Fruit fly (Drosophila melanogaster): ENCODE measurements around the gene Cdk8.

Cdk8 gene

dm6 chr3L:9853140-9853746, 14.8 kb upstream of the Cdk8 start:
- TF ChIP-seq ttk (optimal IDR thresholded peaks at IDR 0.05): no peak
- no peak for TF ChIP-seq Myc (optimal IDR thresholded peaks at IDR 0.05)
- no peak for TF ChIP-seq h (optimal IDR thresholded peaks at IDR 0.05)
- no peak for TF ChIP-seq insv (optimal IDR thresholded peaks at IDR 0.05)
- TF ChIP-seq Sin3A (optimal IDR thresholded peaks at IDR 0.05): no peak
- TF ChIP-seq psq (optimal IDR thresholded peaks at IDR 0.05): no peak

dm6 chr3L:9851000-9851671, 12.7 kb upstream of the Cdk8 start:
- TF ChIP-seq ttk (optimal IDR thresholded peaks at IDR 0.05) (no peak), Sin3A (optimal IDR thresholded peaks at IDR 0.05) (no peak), h (optimal IDR thresholded peaks at IDR 0.05) (no peak), psq (optimal IDR thresholded peaks at IDR 0.05) (no peak), insv (optimal IDR thresholded peaks at IDR 0.05) (no peak)

- TF ChIP-seq Myc (optimal IDR thresholded peaks at IDR 0.05) (no peak), ttk (optimal IDR thresholded peaks at IDR 0.05) (no peak), insv (optimal IDR thresholded peaks at IDR 0.05) (no peak), h (optimal IDR thresholded peaks at IDR 0.05) (no peak), Sin3A (optimal IDR thresholded peaks at IDR 0.05) (no peak), psq (optimal IDR thresholded peaks at IDR 0.05) (no peak)
Observed at dm6 chr3L:9850114-9850513, 11.6 kb upstream of the Cdk8 start.

dm6 chr3L:9848744-9849143, 10.3 kb upstream of the Cdk8 start:
- TF ChIP-seq psq (optimal IDR thresholded peaks at IDR 0.05): no peak
- no peak for TF ChIP-seq ttk (optimal IDR thresholded peaks at IDR 0.05)
- TF ChIP-seq h (optimal IDR thresholded peaks at IDR 0.05): no peak
- TF ChIP-seq Sin3A (optimal IDR thresholded peaks at IDR 0.05): no peak
- TF ChIP-seq Myc (optimal IDR thresholded peaks at IDR 0.05): no peak
- no peak for TF ChIP-seq insv (optimal IDR thresholded peaks at IDR 0.05)

dm6 chr3L:9847420-9847977, 9.0 kb upstream of the Cdk8 start:
- TF ChIP-seq ttk (optimal IDR thresholded peaks at IDR 0.05): no peak
- TF ChIP-seq psq (optimal IDR thresholded peaks at IDR 0.05): no peak
- TF ChIP-seq insv (optimal IDR thresholded peaks at IDR 0.05): no peak
- no peak for TF ChIP-seq Sin3A (optimal IDR thresholded peaks at IDR 0.05)
- no peak for TF ChIP-seq Myc (optimal IDR thresholded peaks at IDR 0.05)
- no peak for TF ChIP-seq h (optimal IDR thresholded peaks at IDR 0.05)

dm6 chr3L:9846577-9847342, 8.3 kb upstream of the Cdk8 start:
- TF ChIP-seq Sin3A (optimal IDR thresholded peaks at IDR 0.05): no peak
- TF ChIP-seq h (optimal IDR thresholded peaks at IDR 0.05): no peak
- TF ChIP-seq psq (optimal IDR thresholded peaks at IDR 0.05): no peak
- no peak for TF ChIP-seq Myc (optimal IDR thresholded peaks at IDR 0.05)
- TF ChIP-seq insv (optimal IDR thresholded peaks at IDR 0.05): no peak
- TF ChIP-seq ttk (optimal IDR thresholded peaks at IDR 0.05): no peak

dm6 chr3L:9845980-9846538, 7.6 kb upstream of the Cdk8 start:
- no peak for TF ChIP-seq insv (optimal IDR thresholded peaks at IDR 0.05)
- no peak for TF ChIP-seq Myc (optimal IDR thresholded peaks at IDR 0.05)

- TF ChIP-seq Myc (optimal IDR thresholded peaks at IDR 0.05) (no peak), insv (optimal IDR thresholded peaks at IDR 0.05) (no peak), Sin3A (optimal IDR thresholded peaks at IDR 0.05) (no peak), h (optimal IDR thresholded peaks at IDR 0.05) (no peak), psq (optimal IDR thresholded peaks at IDR 0.05) (no peak), ttk (optimal IDR thresholded peaks at IDR 0.05) (no peak)
Observed at dm6 chr3L:9842043-9842442, 3.6 kb upstream of the Cdk8 start.

- TF ChIP-seq h (optimal IDR thresholded peaks at IDR 0.05) (no peak), psq (optimal IDR thresholded peaks at IDR 0.05) (no peak), Sin3A (optimal IDR thresholded peaks at IDR 0.05) (no peak), ttk (optimal IDR thresholded peaks at IDR 0.05) (no peak), Myc (optimal IDR thresholded peaks at IDR 0.05) (no peak), insv (optimal IDR thresholded peaks at IDR 0.05) (no peak)
Observed at dm6 chr3L:9840710-9841109, 2.2 kb upstream of the Cdk8 start.

- TF ChIP-seq Sin3A (optimal IDR thresholded peaks at IDR 0.05) (no peak), psq (optimal IDR thresholded peaks at IDR 0.05) (no peak), Myc (optimal IDR thresholded peaks at IDR 0.05) (no peak), insv (optimal IDR thresholded peaks at IDR 0.05) (no peak), ttk (optimal IDR thresholded peaks at IDR 0.05) (no peak), h (optimal IDR thresholded peaks at IDR 0.05) (no peak)
Observed at dm6 chr3L:9837053-9837452, 1.4 kb downstream of the Cdk8 start.

dm6 chr3L:9836524-9837047, 1.9 kb downstream of the Cdk8 start, which contains the start of gene I-2:
Gene I-2, minus strand, starts transcription at chr3L:9836805.
- TF ChIP-seq h (optimal IDR thresholded peaks at IDR 0.05) (no peak), Myc (optimal IDR thresholded peaks at IDR 0.05) (no peak), ttk (optimal IDR thresholded peaks at IDR 0.05) (no peak), psq (optimal IDR thresholded peaks at IDR 0.05) (no peak), insv (optimal IDR thresholded peaks at IDR 0.05) (no peak), Sin3A (optimal IDR thresholded peaks at IDR 0.05) (no peak)

Measured in Kc167 (cell line).